Worm (Caenorhabditis elegans) whole organism, L2 larva: ENCODE measurements around the gene col-83.

ENCODE experiments used
- ZK546.5 ChIP-seq: sonication (generic microtip); optimal IDR thresholded peaks from 2 replicates; lab custom pipeline; 2017; ENCODE audit warnings: missing biosample characterization, missing genetic modification characterization
- ama-1 ChIP-seq: fragments of 150-350 bp; optimal IDR thresholded peaks from 2 replicates; lab custom pipeline; 2018; ENCODE audit warnings: inconsistent platforms
- nhr-12 ChIP-seq: fragments of 150-350 bp; optimal IDR thresholded peaks from 2 replicates; lab custom pipeline; 2014; ENCODE audit warnings: missing biosample characterization, missing genetic modification characterization
- nhr-23 ChIP-seq: fragments of 150-350 bp; optimal IDR thresholded peaks from 2 replicates; lab custom pipeline; 2014; ENCODE audit warnings: missing biosample characterization, missing genetic modification reagents, missing genetic modification characterization
- sem-4 ChIP-seq: fragments of 150-350 bp; optimal IDR thresholded peaks from 2 replicates; lab custom pipeline; 2014; ENCODE audit warnings: missing biosample characterization, missing genetic modification reagents, missing genetic modification characterization
- unc-62 ChIP-seq: fragments of 150-350 bp; optimal IDR thresholded peaks from 2 replicates; lab custom pipeline; 2014; ENCODE audit warnings: missing biosample characterization, missing genetic modification reagents, missing genetic modification characterization
- ztf-1 ChIP-seq: fragments of 200-800 bp; sonication (Bioruptor generic); conservative IDR thresholded peaks from 2 replicates; pipeline ENCODE4 v1.3.6; 2022; ENCODE audit warnings: missing genetic modification characterization, missing compliant biosample characterization

- TF ChIP-seq nhr-12 (tag; lab: Kevin White, UChicago) (no peak), ama-1 (peak; percentile 66), ZK546.5 (tag; lab: Kevin White, UChicago) (no peak), sem-4 (tag; lab: Kevin White, UChicago) (peak; percentile 38), nhr-23 (tag; lab: Kevin White, UChicago) (no peak), ztf-1 (GFP tag; lab: Robert Waterston, UW) (no peak), unc-62 (GFP tag; lab: Kevin White, UChicago) (no peak)
Measured at ce11 chrII:11042878-11043331, 2.9 kb downstream of the col-83 start.
